Worm (Caenorhabditis elegans) whole organism, dauer: ENCODE data around the gene F45E1.1.

ENCODE experiments used
- unc-62 ChIP-seq: sonication (generic microtip); optimal IDR thresholded peaks from 2 replicates; lab custom pipeline; 2017; ENCODE audit warnings: missing biosample characterization, missing genetic modification reagents, missing genetic modification characterization

F45E1.1 gene

ce11 chrX:7990282-7990681 is 13.2 kb upstream of the F45E1.1 start:
- TF ChIP-seq unc-62 = no peak

- TF ChIP-seq unc-62 = no peak
These were observed 11.4 kb upstream of the F45E1.1 start for ce11 chrX:7992102-7992501.

- no peak for TF ChIP-seq unc-62
These were observed 9.0 kb upstream of the F45E1.1 start for ce11 chrX:7994486-7994885.

ce11 chrX:7997968-7998367 is 5.5 kb upstream of the F45E1.1 start, which contains the start of gene sdpn-1:
TSS of gene sdpn-1 (minus strand) at chrX:7998229.
- no peak for TF ChIP-seq unc-62

ce11 chrX:7998942-7999341 is 4.5 kb upstream of the F45E1.1 start:
- TF ChIP-seq unc-62 = no peak

ce11 chrX:8004845-8005244 is 1.4 kb downstream of the F45E1.1 start:
- TF ChIP-seq unc-62 = no peak

- no peak for TF ChIP-seq unc-62
These were observed 2.5 kb downstream of the F45E1.1 start for ce11 chrX:8005967-8006366.

- TF ChIP-seq unc-62 = no peak
These were observed 7.2 kb downstream of the F45E1.1 start for ce11 chrX:8010652-8011051.

- no peak for TF ChIP-seq unc-62
These were observed 11.0 kb downstream of the F45E1.1 start, which contains the start of gene unk-1 for ce11 chrX:8014407-8015003. TSS of gene unk-1 (plus strand) at chrX:8014983.

- TF ChIP-seq unc-62 = no peak
These were observed 12.4 kb downstream of the F45E1.1 start for ce11 chrX:8015889-8016288.

ce11 chrX:8017305-8017704 is 13.8 kb downstream of the F45E1.1 start:
- no peak for TF ChIP-seq unc-62

ce11 chrX:8017759-8018158 is 14.3 kb downstream of the F45E1.1 start, which contains the start of gene C34D10.5:
TSS of gene C34D10.5 (plus strand) at chrX:8018027.
- no peak for TF ChIP-seq unc-62

ce11 chrX:8018441-8018840 is 15.0 kb downstream of the F45E1.1 start:
- TF ChIP-seq unc-62 = no peak

ce11 chrX:8019665-8020064 is 16.2 kb downstream of the F45E1.1 start:
- TF ChIP-seq unc-62 = no peak

ce11 chrX:8021609-8022008 is 18.1 kb downstream of the F45E1.1 start:
- TF ChIP-seq unc-62 = no peak

- TF ChIP-seq unc-62 = no peak
These were observed 19.2 kb downstream of the F45E1.1 start for ce11 chrX:8022728-8023127.

ce11 chrX:8026709-8027108 is 23.2 kb downstream of the F45E1.1 start:
- no peak for TF ChIP-seq unc-62

- TF ChIP-seq unc-62 = no peak
These were observed 24.0 kb downstream of the F45E1.1 start for ce11 chrX:8027509-8027908.

ce11 chrX:8029080-8029479 is 25.6 kb downstream of the F45E1.1 start, which contains the start of gene C34D10.1:
TSS of gene C34D10.1 (plus strand) at chrX:8029479.
- no peak for TF ChIP-seq unc-62
